Worm (Caenorhabditis elegans) whole organism, L2 larva: ENCODE results near the gene Y54G2A.41.

Experiments
- C34F6.9 ChIP-seq: fragments of 150-350 bp; optimal IDR thresholded peaks from 2 replicates; lab custom pipeline; 2014; ENCODE audit warnings: missing biosample characterization, missing genetic modification characterization
- F13H6.1 ChIP-seq: sonication (generic microtip); optimal IDR thresholded peaks from 2 replicates; lab custom pipeline; 2016; ENCODE audit warnings: missing genetic modification characterization, missing compliant biosample characterization
- R02D3.7 ChIP-seq: fragments of 150-350 bp; optimal IDR thresholded peaks from 2 replicates; lab custom pipeline; 2014; ENCODE audit warnings: missing biosample characterization, missing genetic modification characterization
- Y55F3AM.14 ChIP-seq: fragments of 200-800 bp; sonication (Bioruptor generic); optimal IDR thresholded peaks from 2 replicates; lab custom pipeline; 2018; ENCODE audit warnings: mild to moderate bottlenecking, missing genetic modification characterization, missing compliant biosample characterization
- ZK546.5 ChIP-seq: sonication (generic microtip); optimal IDR thresholded peaks from 2 replicates; lab custom pipeline; 2017; ENCODE audit warnings: missing biosample characterization, missing genetic modification characterization
- alr-1 ChIP-seq: fragments of 150-350 bp; optimal IDR thresholded peaks from 2 replicates; lab custom pipeline; 2014; ENCODE audit warnings: missing biosample characterization, missing genetic modification characterization
- aly-2 ChIP-seq: fragments of 150-350 bp; optimal IDR thresholded peaks from 2 replicates; lab custom pipeline; 2014; ENCODE audit warnings: missing biosample characterization, missing genetic modification characterization
- ama-1 ChIP-seq: fragments of 150-350 bp; optimal IDR thresholded peaks from 2 replicates; lab custom pipeline; 2018; ENCODE audit warnings: inconsistent platforms
- blmp-1 ChIP-seq: sonication (generic microtip); optimal IDR thresholded peaks from 2 replicates; lab custom pipeline; 2017; ENCODE audit warnings: missing genetic modification characterization, mild to moderate bottlenecking, missing compliant biosample characterization, antibody characterized with exemption, moderate library complexity; ENCODE audit not compliant: insufficient read depth
- ceh-16 ChIP-seq: fragments of 150-350 bp; optimal IDR thresholded peaks from 2 replicates; lab custom pipeline; 2014; ENCODE audit warnings: missing biosample characterization, missing genetic modification characterization
- ceh-82 ChIP-seq: fragments of 150-350 bp; optimal IDR thresholded peaks from 2 replicates; lab custom pipeline; 2014; ENCODE audit warnings: missing biosample characterization, missing genetic modification characterization
- crh-2 ChIP-seq: sonication (generic microtip); optimal IDR thresholded peaks from 2 replicates; lab custom pipeline; 2017; ENCODE audit warnings: missing biosample characterization, missing genetic modification characterization
- dmd-4 ChIP-seq: sonication (generic microtip); optimal IDR thresholded peaks from 2 replicates; lab custom pipeline; 2017; ENCODE audit warnings: missing biosample characterization, missing genetic modification characterization
- egl-27 ChIP-seq: sonication (generic microtip); optimal IDR thresholded peaks from 3 replicates; lab custom pipeline; 2017; ENCODE audit warnings: missing biosample characterization, missing genetic modification reagents, missing genetic modification characterization
- elt-1 ChIP-seq: fragments of 150-350 bp; optimal IDR thresholded peaks from 2 replicates; lab custom pipeline; 2014; ENCODE audit warnings: missing biosample characterization, missing genetic modification characterization
- elt-3 ChIP-seq: sonication (generic microtip); optimal IDR thresholded peaks from 2 replicates; lab custom pipeline; 2017; ENCODE audit warnings: missing biosample characterization, missing genetic modification characterization
- fos-1 ChIP-seq: fragments of 150-350 bp; optimal IDR thresholded peaks from 2 replicates; lab custom pipeline; 2014; ENCODE audit warnings: missing biosample characterization, missing genetic modification characterization
- gmeb-1 ChIP-seq: fragments of 150-350 bp; optimal IDR thresholded peaks from 2 replicates; lab custom pipeline; 2014; ENCODE audit warnings: missing biosample characterization, missing genetic modification characterization
- lin-11 ChIP-seq: fragments of 150-350 bp; sonication (generic microtip); optimal IDR thresholded peaks from 2 replicates; lab custom pipeline; 2014; ENCODE audit warnings: missing biosample characterization, missing genetic modification characterization, inconsistent platforms, mixed read lengths
- lin-13 ChIP-seq: fragments of 150-350 bp; optimal IDR thresholded peaks from 2 replicates; lab custom pipeline; 2014; ENCODE audit warnings: missing biosample characterization, missing genetic modification reagents, missing genetic modification characterization
- lin-39 ChIP-seq: fragments of 150-350 bp; optimal IDR thresholded peaks from 2 replicates; lab custom pipeline; 2014; ENCODE audit warnings: missing biosample characterization, missing genetic modification reagents, missing genetic modification characterization
- lsy-2 ChIP-seq, 2 experiments: fragments of 150-350 bp in 1 of 2; sonication (generic microtip) in 1 of 2; optimal IDR thresholded peaks; 2 replicates each; lab custom pipeline; 2014 to 2017; ENCODE audit warnings: missing biosample characterization in 2 of 2, missing genetic modification characterization in 2 of 2
- mab-5 ChIP-seq: fragments of 150-350 bp; optimal IDR thresholded peaks from 2 replicates; lab custom pipeline; 2014; ENCODE audit warnings: missing biosample characterization, missing genetic modification characterization
- mbf-1 ChIP-seq: sonication (generic microtip); optimal IDR thresholded peaks from 2 replicates; lab custom pipeline; 2017; ENCODE audit warnings: missing biosample characterization, missing genetic modification characterization
- mdl-1 ChIP-seq, 2 experiments: fragments of 150-350 bp in 1 of 2; sonication (generic microtip) in 1 of 2; optimal IDR thresholded peaks; 2 replicates each; lab custom pipeline; 2017; ENCODE audit warnings: missing biosample characterization in 2 of 2, missing genetic modification characterization in 2 of 2
- nhr-10 ChIP-seq: sonication (generic microtip); optimal IDR thresholded peaks from 2 replicates; lab custom pipeline; 2017; ENCODE audit warnings: missing biosample characterization, missing genetic modification characterization
- nhr-11 ChIP-seq: fragments of 150-350 bp; optimal IDR thresholded peaks from 2 replicates; lab custom pipeline; 2014; ENCODE audit warnings: missing biosample characterization, missing genetic modification characterization
- nhr-12 ChIP-seq: fragments of 150-350 bp; optimal IDR thresholded peaks from 2 replicates; lab custom pipeline; 2014; ENCODE audit warnings: missing biosample characterization, missing genetic modification characterization
- nhr-129 ChIP-seq: fragments of 150-350 bp; optimal IDR thresholded peaks from 2 replicates; lab custom pipeline; 2014; ENCODE audit warnings: missing biosample characterization, missing genetic modification characterization
- nhr-21 ChIP-seq: fragments of 150-350 bp; optimal IDR thresholded peaks from 2 replicates; lab custom pipeline; 2014; ENCODE audit warnings: missing biosample characterization, missing genetic modification characterization
- nhr-23 ChIP-seq: fragments of 150-350 bp; optimal IDR thresholded peaks from 2 replicates; lab custom pipeline; 2014; ENCODE audit warnings: missing biosample characterization, missing genetic modification reagents, missing genetic modification characterization
- nhr-237 ChIP-seq: fragments of 150-350 bp; optimal IDR thresholded peaks from 2 replicates; lab custom pipeline; 2014; ENCODE audit warnings: missing biosample characterization, missing genetic modification characterization
- nhr-25 ChIP-seq: fragments of 150-350 bp; sonication (generic microtip); optimal IDR thresholded peaks from 3 replicates; lab custom pipeline; 2014; ENCODE audit warnings: missing biosample characterization, missing genetic modification characterization
- nhr-6 ChIP-seq: fragments of 150-350 bp; optimal IDR thresholded peaks from 2 replicates; lab custom pipeline; 2014; ENCODE audit warnings: missing biosample characterization, missing genetic modification characterization
- nhr-77 ChIP-seq: fragments of 150-350 bp; optimal IDR thresholded peaks from 2 replicates; lab custom pipeline; 2014; ENCODE audit warnings: missing biosample characterization, missing genetic modification characterization
- peb-1 ChIP-seq: fragments of 150-350 bp; optimal IDR thresholded peaks from 2 replicates; lab custom pipeline; 2014; ENCODE audit warnings: missing biosample characterization, missing genetic modification characterization
- sem-4 ChIP-seq: fragments of 150-350 bp; optimal IDR thresholded peaks from 2 replicates; lab custom pipeline; 2014; ENCODE audit warnings: missing biosample characterization, missing genetic modification reagents, missing genetic modification characterization
- skn-1 ChIP-seq: sonication (generic microtip); optimal IDR thresholded peaks from 2 replicates; lab custom pipeline; 2017; ENCODE audit warnings: missing biosample characterization, missing genetic modification characterization
- sma-3 ChIP-seq: sonication (generic microtip); optimal IDR thresholded peaks from 2 replicates; lab custom pipeline; 2016; ENCODE audit warnings: missing genetic modification reagents, missing genetic modification characterization, missing compliant biosample characterization
- sma-9 ChIP-seq, 2 experiments: fragments of 150-350 bp in 1 of 2; sonication (generic microtip) in 1 of 2; optimal IDR thresholded peaks; 2 replicates each; lab custom pipeline; 2014 to 2016; ENCODE audit warnings: missing genetic modification characterization in 2 of 2, mild to moderate bottlenecking in 1 of 2, missing biosample characterization in 1 of 2, missing compliant biosample characterization in 1 of 2, missing genetic modification reagents in 1 of 2, moderate library complexity in 1 of 2
- snpc-4 ChIP-seq: fragments of 150-350 bp; optimal IDR thresholded peaks from 2 replicates; lab custom pipeline; 2014; ENCODE audit warnings: missing biosample characterization, missing genetic modification characterization
- unc-39 ChIP-seq: fragments of 150-350 bp; optimal IDR thresholded peaks from 2 replicates; lab custom pipeline; 2014; ENCODE audit warnings: missing biosample characterization, missing genetic modification characterization
- unc-55 ChIP-seq: fragments of 150-350 bp; sonication (generic microtip); optimal IDR thresholded peaks from 3 replicates; lab custom pipeline; 2014; ENCODE audit warnings: missing biosample characterization, missing genetic modification reagents, missing genetic modification characterization
- unc-62 ChIP-seq: fragments of 150-350 bp; optimal IDR thresholded peaks from 2 replicates; lab custom pipeline; 2014; ENCODE audit warnings: missing biosample characterization, missing genetic modification reagents, missing genetic modification characterization
- zag-1 ChIP-seq: fragments of 150-350 bp; optimal IDR thresholded peaks from 2 replicates; lab custom pipeline; 2014; ENCODE audit warnings: missing biosample characterization, missing genetic modification characterization
- ztf-1 ChIP-seq: fragments of 200-800 bp; sonication (Bioruptor generic); conservative IDR thresholded peaks from 2 replicates; pipeline ENCODE4 v1.3.6; 2022; ENCODE audit warnings: missing genetic modification characterization, missing compliant biosample characterization
- ztf-11 ChIP-seq: sonication (generic microtip); optimal IDR thresholded peaks from 2 replicates; lab custom pipeline; 2017; ENCODE audit warnings: missing biosample characterization, missing genetic modification characterization
- ztf-4 ChIP-seq: fragments of 150-350 bp; optimal IDR thresholded peaks from 2 replicates; lab custom pipeline; 2014; ENCODE audit warnings: missing biosample characterization, missing genetic modification characterization

The Y54G2A.41 gene

ce11 chrIV:2773382-2773979 lies 21.8 kb downstream of the Y54G2A.41 start:
- TF ChIP-seq crh-2 (tag; lab: Kevin White, UChicago) (no peak), ceh-82 (no peak), unc-39 (tag; lab: Kevin White, UChicago) (no peak), lsy-2 (tag; optimal IDR thresholded peaks at IDR 0.05; lab: Kevin White, UChicago) (peak in 1 of 2 experiments; percentile 29), nhr-25 (tag; lab: Kevin White, UChicago) (peak; percentile 35), sma-9 (GFP tag; optimal IDR thresholded peaks at IDR 0.05; lab: Kevin White, UChicago) (peak; percentile 35), sma-9 (tag; optimal IDR thresholded peaks at IDR 0.05; lab: Kevin White, UChicago) (no peak), nhr-11 (no peak), nhr-129 (tag; lab: Kevin White, UChicago) (peak; percentile 68), alr-1 (tag; lab: Kevin White, UChicago) (no peak), lin-13 (GFP tag; lab: Kevin White, UChicago) (peak; percentile 15)

ce11 chrIV:2774500-2774899 lies 22.8 kb downstream of the Y54G2A.41 start:
- TF ChIP-seq lsy-2 (tag; optimal IDR thresholded peaks at IDR 0.05; lab: Kevin White, UChicago) (peak in 1 of 2 experiments; percentile 82), nhr-6 (tag; lab: Kevin White, UChicago) (peak; percentile 57), mbf-1 (tag; lab: Kevin White, UChicago) (no peak), egl-27 (tag; lab: Kevin White, UChicago) (peak; percentile 36), sma-3 (GFP tag; lab: Kevin White, UChicago) (peak; percentile 62), sma-9 (GFP tag; optimal IDR thresholded peaks at IDR 0.05; lab: Kevin White, UChicago) (peak; percentile 85), sma-9 (tag; optimal IDR thresholded peaks at IDR 0.05; lab: Kevin White, UChicago) (no peak), mab-5 (tag; lab: Kevin White, UChicago) (peak; percentile 20), unc-62 (GFP tag; lab: Kevin White, UChicago) (no peak), ceh-82 (no peak), ceh-16 (tag; lab: Kevin White, UChicago) (no peak), nhr-129 (tag; lab: Kevin White, UChicago) (peak; percentile 84), nhr-77 (tag; lab: Kevin White, UChicago) (no peak), blmp-1 (tag; lab: Kevin White, UChicago) (peak; percentile 23), lin-39 (tag; lab: Kevin White, UChicago) (no peak), alr-1 (tag; lab: Kevin White, UChicago) (no peak), R02D3.7 (tag; lab: Kevin White, UChicago) (no peak), dmd-4 (tag; lab: Kevin White, UChicago) (no peak), fos-1 (tag; lab: Kevin White, UChicago) (peak; percentile 59), skn-1 (tag; lab: Kevin White, UChicago) (no peak), nhr-25 (tag; lab: Kevin White, UChicago) (peak; percentile 91), nhr-21 (peak; percentile 59), lin-13 (GFP tag; lab: Kevin White, UChicago) (peak; percentile 79), nhr-10 (tag; lab: Kevin White, UChicago) (no peak), lin-11 (tag; lab: Kevin White, UChicago) (no peak), sem-4 (peak; percentile 39), unc-55 (peak; percentile 19), mdl-1 (tag; optimal IDR thresholded peaks at IDR 0.05; lab: Kevin White, UChicago) (peak in 1 of 2 experiments; percentile 34), ama-1 (peak; percentile 84), gmeb-1 (tag; lab: Kevin White, UChicago) (peak; percentile 72), crh-2 (tag; lab: Kevin White, UChicago) (peak; percentile 88), aly-2 (tag; lab: Kevin White, UChicago) (no peak), elt-1 (tag; lab: Kevin White, UChicago) (no peak), peb-1 (tag; lab: Kevin White, UChicago) (no peak), snpc-4 (tag; lab: Kevin White, UChicago) (peak; percentile 7), F13H6.1 (tag; lab: Kevin White, UChicago) (peak; percentile 91), nhr-12 (no peak), nhr-23 (no peak), elt-3 (no peak), nhr-237 (tag; lab: Kevin White, UChicago) (no peak), C34F6.9 (tag; lab: Kevin White, UChicago) (peak; percentile 89), unc-39 (tag; lab: Kevin White, UChicago) (no peak), ztf-1 (GFP tag; lab: Robert Waterston, UW) (no peak), zag-1 (tag; lab: Kevin White, UChicago) (no peak), ztf-11 (tag; lab: Kevin White, UChicago) (no peak), Y55F3AM.14 (peak; percentile 16), ztf-4 (tag; lab: Kevin White, UChicago) (no peak), ZK546.5 (tag; lab: Kevin White, UChicago) (no peak), nhr-11 (no peak)
